Fruit fly (Drosophila melanogaster) whole organism, wandering third instar larva: ENCODE measurements around the gene alpha4GT2.

Experiments
- Myc ChIP-seq: fragments of >200 bp; optimal IDR thresholded peaks from 2 replicates; lab custom pipeline; 2017
- OdsH ChIP-seq: fragments of 200-800 bp; sonication (Bioruptor generic); optimal IDR thresholded peaks from 2 replicates; lab custom pipeline; 2016; ENCODE audit warnings: missing biosample characterization, mild to moderate bottlenecking, missing genetic modification characterization
- br ChIP-seq: fragments of 200-800 bp; sonication (Bioruptor generic); optimal IDR thresholded peaks from 2 replicates; lab custom pipeline; 2016; ENCODE audit warnings: missing biosample characterization, missing genetic modification characterization
- h ChIP-seq: fragments of 200-800 bp; sonication (Bioruptor generic); optimal IDR thresholded peaks from 3 replicates; lab custom pipeline; 2016; ENCODE audit warnings: missing biosample characterization, mild to moderate bottlenecking, missing genetic modification characterization
- sage ChIP-seq: fragments of 200-800 bp; sonication (Bioruptor generic); optimal IDR thresholded peaks from 2 replicates; lab custom pipeline; 2016; ENCODE audit warnings: missing biosample characterization, mild to moderate bottlenecking, missing genetic modification characterization

- no peak for TF ChIP-seq br (GFP tag; lab: Kevin White, UChicago)
- no peak for TF ChIP-seq h (GFP tag; lab: Kevin White, UChicago)
- TF ChIP-seq OdsH (GFP tag; lab: Kevin White, UChicago): no peak
- TF ChIP-seq sage (GFP tag; lab: Kevin White, UChicago): no peak
- no peak for TF ChIP-seq Myc (lab: Kevin White, UChicago)
These were observed 22.8 kb downstream of the alpha4GT2 start for dm6 chr3R:25854825-25855224.
